Fruit fly (Drosophila melanogaster) whole organism, larva: ENCODE results near the gene Teh4.
A peak's percentile ranks its signal among the peaks of the same experiment; 100 is the strongest.

Experiments used
- noc ChIP-seq: fragments of 200-800 bp; sonication (Bioruptor generic); optimal IDR thresholded peaks from 3 replicates; lab custom pipeline; 2019; ENCODE audit warnings: missing biosample characterization, mild to moderate bottlenecking, missing genetic modification characterization, moderate library complexity

Gene Teh4

DNA sequence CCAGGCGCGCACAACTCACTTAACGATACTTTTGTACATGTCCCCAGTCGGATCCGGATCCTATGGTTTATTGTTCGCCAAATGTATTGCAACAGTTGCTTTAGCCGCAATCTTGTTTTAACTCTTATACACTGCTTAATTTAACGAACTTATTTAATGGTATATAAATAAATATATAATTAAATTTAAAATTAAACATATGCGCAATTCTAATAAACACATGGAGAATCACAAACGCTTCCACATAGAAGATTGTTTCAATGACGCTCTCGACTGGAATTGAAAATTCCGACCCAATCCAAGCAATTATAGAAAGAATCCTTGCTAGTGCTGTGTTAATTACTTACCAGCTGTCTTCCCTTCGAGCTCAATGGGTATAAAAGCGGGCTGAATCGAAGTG lies 36.9 kb downstream of the Teh4 start, which contains the start of gene Akh:
Gene Akh (plus strand): TSS at position 301 of the 400 bp plus-strand sequence.
- TF ChIP-seq noc, result no peak

DNA sequence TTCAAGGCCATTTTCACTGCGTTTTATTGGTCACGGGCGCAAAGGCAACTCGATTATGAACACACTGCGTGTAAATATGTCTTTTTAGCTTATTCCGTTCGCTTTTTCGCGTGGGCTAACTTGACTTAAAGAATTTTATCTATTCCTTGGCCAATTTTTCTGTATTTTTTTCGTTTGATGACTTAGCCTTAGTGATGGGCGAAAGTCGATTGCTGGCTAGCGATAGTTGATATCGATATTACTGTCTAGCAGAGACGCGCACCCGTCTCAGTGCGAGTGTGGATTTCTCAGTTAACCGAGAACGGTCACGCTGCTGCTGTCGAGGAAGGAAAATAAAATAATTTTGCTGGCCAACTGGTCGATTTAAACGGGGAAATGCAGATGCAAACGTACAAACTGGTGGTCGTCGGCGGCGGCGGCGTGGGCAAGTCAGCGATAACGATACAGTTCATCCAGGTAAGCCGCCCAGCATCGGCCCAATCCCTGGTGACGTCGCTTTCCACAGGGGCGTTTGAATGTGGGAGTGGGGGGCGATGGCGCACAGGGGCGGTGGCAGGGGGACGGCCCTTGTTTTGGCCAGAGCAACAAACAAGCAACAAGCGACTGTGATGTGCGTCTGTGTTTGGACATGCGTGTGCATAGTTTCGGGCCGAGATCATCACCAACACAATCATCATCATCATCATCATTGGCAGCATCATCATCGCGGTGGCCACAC lies 39.1 kb downstream of the Teh4 start, which contains the start of the genes Rop and Ras64B:
Gene Rop (minus strand): TSS at position 193 of the 718 bp plus-strand sequence.
Gene Ras64B (plus strand): TSS at position 273 of the 718 bp plus-strand sequence.
- peak; percentile 27 for TF ChIP-seq noc

DNA sequence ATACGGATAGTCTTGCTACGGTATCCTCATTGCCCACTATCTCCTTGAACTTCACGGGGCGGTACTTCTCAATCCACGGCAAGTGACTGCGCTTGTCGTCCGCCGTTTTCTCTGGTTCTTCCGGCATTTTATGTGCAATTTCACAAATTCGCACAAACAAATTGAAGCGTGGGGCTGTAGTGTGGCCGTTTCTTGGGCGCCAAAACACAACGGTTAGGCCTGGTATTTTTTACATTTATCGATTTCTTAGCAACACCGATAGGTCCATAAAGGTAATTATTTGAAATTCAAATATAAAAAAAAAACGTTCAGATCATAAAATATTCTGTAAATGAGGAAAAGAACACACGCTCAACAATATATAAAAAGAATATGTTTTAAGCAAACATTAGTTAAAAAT lies 42.2 kb downstream of the Teh4 start, which contains the start of gene RfC4:
Gene RfC4 (minus strand): TSS at position 182 of the 400 bp plus-strand sequence.
- no peak for TF ChIP-seq noc

DNA sequence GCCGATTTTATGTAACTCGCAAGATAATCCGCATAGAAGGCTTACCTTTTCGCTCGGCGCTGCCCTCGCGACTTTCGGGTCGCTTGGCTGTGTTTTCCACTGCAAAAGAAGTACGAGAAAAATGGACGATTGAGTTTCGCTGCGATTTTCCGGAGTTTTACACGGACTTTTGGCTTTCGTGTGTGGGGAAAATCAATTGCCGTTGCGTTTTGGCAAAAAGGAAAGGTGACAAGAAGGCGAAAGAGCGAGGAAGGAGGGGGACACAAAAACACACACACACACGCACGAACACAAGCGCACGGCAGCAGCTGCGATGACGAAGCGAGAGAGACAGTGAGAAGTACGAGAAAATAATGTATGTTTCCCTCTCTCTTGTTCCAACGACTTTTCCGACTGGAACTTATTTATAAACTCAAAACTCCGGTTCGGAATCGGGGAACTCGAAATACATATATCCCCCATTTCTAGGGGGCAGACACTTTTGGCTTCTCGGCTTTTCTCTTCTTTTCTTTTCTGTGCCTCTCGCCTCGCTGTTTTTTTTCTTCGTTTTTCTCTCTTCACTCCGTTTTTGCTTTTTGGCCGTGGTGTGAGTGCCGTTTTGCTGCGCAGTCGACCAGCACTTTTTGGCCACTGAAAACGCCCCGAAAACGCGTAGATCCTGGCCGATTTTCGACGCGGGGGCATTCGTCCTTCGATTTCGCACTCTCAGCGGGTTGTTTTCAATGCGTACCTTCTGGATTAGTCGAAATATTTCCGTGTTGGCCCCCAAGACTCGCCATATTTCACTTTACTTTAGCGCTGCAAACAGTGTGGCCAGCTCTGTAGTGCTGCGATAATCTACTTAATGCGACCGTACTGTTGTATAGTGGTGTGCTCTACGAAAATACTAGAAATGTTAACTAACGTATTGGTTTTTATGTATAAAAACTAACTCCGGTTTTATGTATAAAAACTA lies 44.1 kb downstream of the Teh4 start, which contains the start of gene ens:
Gene ens (minus strand): TSS at position 827 of the 955 bp plus-strand sequence.
- no peak for TF ChIP-seq noc

DNA sequence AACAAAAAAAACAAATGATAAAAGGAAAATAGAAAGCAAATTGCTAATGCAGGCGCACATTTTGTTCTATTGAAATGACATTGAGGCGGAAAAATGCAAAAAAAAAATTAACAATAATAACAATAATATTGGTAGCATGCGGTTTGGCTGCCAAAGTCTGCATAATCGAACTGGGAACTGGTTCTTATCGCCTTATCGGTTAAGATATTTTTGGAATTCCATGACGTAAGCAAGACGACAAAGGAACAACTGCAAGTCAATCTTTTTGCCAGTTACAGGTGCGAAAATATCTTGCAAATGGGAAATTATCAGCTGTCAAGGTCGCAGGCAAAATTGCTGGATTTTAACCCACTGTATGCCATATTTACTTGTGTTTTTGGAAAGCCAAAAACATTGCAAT lies 45.5 kb downstream of the Teh4 start:
- no peak for TF ChIP-seq noc

DNA sequence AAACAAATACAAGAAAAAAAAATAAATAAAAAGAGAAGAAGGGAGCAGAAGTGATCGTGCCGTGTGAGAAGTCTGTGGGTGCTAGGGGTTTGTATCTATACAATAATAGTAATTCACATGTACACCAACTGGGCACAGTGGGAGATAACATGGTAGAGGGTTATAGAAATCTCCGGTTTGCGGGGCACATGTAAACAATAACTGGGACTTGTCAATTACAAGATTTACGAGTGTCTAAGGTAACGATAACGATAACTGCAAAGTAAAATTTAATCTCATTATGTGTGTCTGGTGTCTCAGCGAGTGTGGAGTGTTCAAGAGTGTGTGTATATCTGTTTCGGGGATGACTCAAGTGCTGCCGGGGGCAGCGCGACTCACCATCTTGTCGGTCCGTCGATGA lies 47.3 kb downstream of the Teh4 start:
- TF ChIP-seq noc, result no peak

DNA sequence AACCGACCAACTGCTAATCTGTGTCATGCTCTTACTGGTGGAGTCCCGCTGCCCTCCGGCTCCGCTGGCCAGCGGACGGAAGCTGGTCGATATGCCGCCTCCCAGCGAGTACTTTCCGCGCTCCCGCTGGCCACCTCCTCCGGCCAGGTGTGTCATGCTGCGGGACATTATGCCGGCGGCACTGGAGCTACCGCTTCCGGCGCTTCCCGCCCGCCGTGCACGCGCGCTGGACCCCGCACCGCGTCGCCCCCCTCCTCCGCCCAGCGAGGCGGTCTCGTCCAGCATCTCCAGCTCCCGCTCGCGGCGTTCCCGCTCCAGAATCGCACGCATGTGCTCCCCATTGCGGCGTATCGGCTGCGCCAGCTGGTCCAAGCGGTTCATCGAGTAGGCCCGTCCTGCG lies 49.5 kb downstream of the Teh4 start:
- TF ChIP-seq noc, result no peak

DNA sequence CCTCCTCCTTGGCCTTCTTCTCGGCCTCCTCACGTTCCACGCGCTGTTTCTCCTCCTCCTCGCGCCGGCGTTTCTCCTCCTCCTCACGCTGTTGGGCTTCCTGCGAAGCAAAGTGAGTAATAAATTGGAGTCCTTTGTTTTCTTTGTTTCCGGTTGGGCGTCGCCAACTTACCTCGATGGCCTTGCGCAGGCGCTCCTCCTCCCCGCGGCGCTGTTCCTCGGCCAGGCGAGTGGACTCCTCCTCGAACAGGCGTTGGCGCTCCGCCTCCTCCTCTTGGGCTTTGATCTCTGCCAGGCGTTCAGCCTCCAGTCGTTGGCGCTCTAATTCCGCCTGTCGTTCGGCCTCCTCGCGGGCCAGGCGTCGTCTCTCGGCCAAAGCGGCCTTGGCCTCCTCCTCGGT lies 52.4 kb downstream of the Teh4 start:
- no peak for TF ChIP-seq noc
